Worm (Caenorhabditis elegans): ENCODE results near the gene scl-10.

Gene scl-10

ce11 chrIV:13080861-13081260 is 32.6 kb downstream of the scl-10 start:
- TF ChIP-seq ceh-14 (tag; optimal IDR thresholded peaks at IDR 0.05) (no peak), dmd-4 (tag; optimal IDR thresholded peaks at IDR 0.05; ENCODE audit: borderline replicate concordance) (no peak), ceh-6 (GFP tag; optimal IDR thresholded peaks at IDR 0.05) (no peak), npax-4 (tag; optimal IDR thresholded peaks at IDR 0.05) (no peak), ceh-22 (tag; optimal IDR thresholded peaks at IDR 0.05) (no peak), ceh-9 (tag; optimal IDR thresholded peaks at IDR 0.05) (no peak), ceh-2 (tag; optimal IDR thresholded peaks at IDR 0.05) (no peak), C38D4.7 (GFP tag; optimal IDR thresholded peaks at IDR 0.05) (no peak), unc-86 (tag; optimal IDR thresholded peaks at IDR 0.05) (no peak)

DNA sequence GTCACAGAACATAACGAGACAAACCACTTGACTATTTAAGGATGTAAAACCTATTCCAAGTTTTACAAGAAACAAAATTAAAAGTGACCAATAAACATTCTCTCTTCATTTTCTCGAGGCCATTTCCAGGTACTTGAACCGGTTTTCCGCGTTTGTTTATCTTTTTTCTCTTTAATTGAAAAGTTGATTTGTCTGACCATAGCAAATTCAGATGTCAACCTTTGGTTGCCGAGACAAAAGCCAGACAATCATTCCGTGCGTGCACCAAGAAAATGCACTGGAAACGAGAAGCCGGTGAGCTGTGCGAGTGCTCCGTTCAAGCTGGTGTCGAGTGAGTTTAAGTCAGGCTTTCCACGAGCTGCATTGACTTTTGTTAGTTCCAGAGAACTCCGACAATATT is 33.8 kb downstream of the scl-10 start:
- TF ChIP-seq ceh-14 (tag; optimal IDR thresholded peaks at IDR 0.05) (no peak), hlh-8 (tag; optimal IDR thresholded peaks at IDR 0.05) (no peak), pros-1 (tag; optimal IDR thresholded peaks at IDR 0.05) (no peak), elt-4 (tag; optimal IDR thresholded peaks at IDR 0.05) (no peak), lim-6 (tag; optimal IDR thresholded peaks at IDR 0.05) (no peak), che-1 (tag; optimal IDR thresholded peaks at IDR 0.05) (no peak), ahr-1 (tag; optimal IDR thresholded peaks at IDR 0.05) (no peak), elt-2 (tag; optimal IDR thresholded peaks at IDR 0.05) (no peak), unc-3 (GFP tag; conservative IDR thresholded peaks at IDR 0.05) (no peak), unc-3 (tag; optimal IDR thresholded peaks at IDR 0.05) (no peak), K02D7.2 (tag; optimal IDR thresholded peaks at IDR 0.05) (no peak), ceh-45 (GFP tag; IDR thresholded peaks at IDR 0.05) (no peak), dmd-4 (tag; optimal IDR thresholded peaks at IDR 0.05; ENCODE audit: borderline replicate concordance) (no peak), syd-9 (tag; optimal IDR thresholded peaks at IDR 0.05) (no peak), nhr-11 (tag; optimal IDR thresholded peaks at IDR 0.05) (no peak), nhr-232 (tag; optimal IDR thresholded peaks at IDR 0.05) (no peak), zip-5 (tag; optimal IDR thresholded peaks at IDR 0.05) (no peak), eyg-1 (tag; optimal IDR thresholded peaks at IDR 0.05) (no peak), nfya-1 (tag; optimal IDR thresholded peaks at IDR 0.05) (no peak)

DNA sequence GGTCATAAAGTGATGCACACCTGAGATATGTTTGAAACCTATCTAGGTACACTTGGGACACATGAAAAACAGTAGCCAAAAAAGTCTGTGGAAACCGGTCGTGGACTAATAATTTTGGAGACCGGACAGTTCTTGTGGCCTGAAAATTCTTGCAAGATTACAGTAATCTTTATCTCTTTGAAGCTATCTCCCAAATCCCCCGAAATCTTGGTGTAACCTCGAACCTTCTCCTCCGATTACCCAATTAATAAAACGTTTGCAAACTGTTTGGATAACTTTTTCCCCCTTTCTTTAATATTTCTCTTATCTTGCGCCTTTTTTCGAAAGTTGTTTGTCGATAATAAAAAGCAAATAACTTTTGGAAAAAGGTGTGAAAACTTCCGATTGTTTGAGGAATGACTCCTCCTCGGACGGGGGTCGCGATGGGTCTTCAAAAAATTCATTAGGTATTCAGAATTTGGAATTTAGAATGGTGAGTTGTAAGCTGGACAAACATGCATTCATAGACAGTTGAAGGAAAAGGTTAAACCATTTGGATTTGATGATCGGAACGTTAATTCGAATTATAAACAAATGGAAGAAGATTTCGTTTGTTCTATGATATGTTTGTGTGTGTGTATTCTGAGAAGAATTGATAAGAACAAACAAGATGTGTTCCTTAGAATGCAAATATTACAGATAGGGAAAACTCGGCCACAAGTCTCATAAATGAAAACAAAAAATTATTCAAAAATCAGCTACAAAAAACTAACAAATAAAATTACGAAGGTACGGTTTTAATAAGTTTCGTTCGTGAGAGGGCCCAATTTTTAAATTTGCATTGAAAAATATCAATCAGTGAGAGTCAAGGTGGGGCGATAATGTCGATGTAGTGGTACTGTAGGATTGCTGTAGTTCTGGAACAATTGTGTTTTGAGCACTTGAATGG is 34.8 kb downstream of the scl-10 start:
- TF ChIP-seq unc-3 (GFP tag; conservative IDR thresholded peaks at IDR 0.05) = no peak
- TF ChIP-seq unc-3 (tag; optimal IDR thresholded peaks at IDR 0.05) = no peak
- no peak for TF ChIP-seq pat-9 (tag; optimal IDR thresholded peaks at IDR 0.05)
- no peak for TF ChIP-seq ceh-30 (tag; optimal IDR thresholded peaks at IDR 0.05)
- no peak for TF ChIP-seq tbx-7 (tag; optimal IDR thresholded peaks at IDR 0.05)
- no peak for TF ChIP-seq ceh-24 (tag; optimal IDR thresholded peaks at IDR 0.05)
- no peak for TF ChIP-seq syd-9 (tag; optimal IDR thresholded peaks at IDR 0.05)

- TF ChIP-seq sox-4 (tag; optimal IDR thresholded peaks at IDR 0.05) (no peak), hlh-13 (GFP tag; optimal IDR thresholded peaks at IDR 0.05) (no peak), ceh-34 (tag; optimal IDR thresholded peaks at IDR 0.05) (no peak), che-1 (tag; optimal IDR thresholded peaks at IDR 0.05) (no peak)
Observed at ce11 chrIV:13085675-13086074, 37.4 kb downstream of the scl-10 start.

DNA sequence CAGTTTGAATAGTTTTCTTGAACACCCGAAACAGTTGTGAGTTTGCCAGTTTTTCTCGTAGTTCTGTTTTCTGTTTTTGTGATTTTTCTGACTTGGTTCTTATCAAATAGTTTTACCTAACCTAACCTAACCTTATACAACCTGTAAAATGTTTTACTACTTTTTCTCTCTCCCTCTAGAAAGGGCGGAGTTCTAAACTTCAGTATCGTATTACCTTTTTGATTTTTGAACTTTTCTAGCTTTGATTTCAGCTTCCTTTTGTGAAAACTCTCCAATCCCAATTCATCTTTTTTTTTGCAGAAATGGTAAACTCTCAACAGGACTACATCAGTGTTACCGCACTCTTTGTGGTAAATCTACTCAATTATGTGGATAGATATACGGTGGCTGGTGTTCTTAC is 38.4 kb downstream of the scl-10 start, which contains the start of gene spin-2:
spin-2 (plus strand) TSS at position 301 of the 400 bp plus-strand sequence.
- no peak for TF ChIP-seq ceh-45 (GFP tag; IDR thresholded peaks at IDR 0.05)
- TF ChIP-seq lim-6 (tag; optimal IDR thresholded peaks at IDR 0.05) = no peak
- no peak for TF ChIP-seq C38D4.7 (GFP tag; optimal IDR thresholded peaks at IDR 0.05)
- no peak for TF ChIP-seq ceh-48 (tag; optimal IDR thresholded peaks at IDR 0.05)
- TF ChIP-seq fkh-6 (tag; optimal IDR thresholded peaks at IDR 0.05) = no peak

Data from whole organism, late embryonic.